Fruit fly (Drosophila melanogaster) whole organism, embryonic: Measurements from ENCODE around the gene morgue.

Experiments
- ATbp ChIP-seq: fragments of 200-800 bp; sonication (Bioruptor generic); optimal IDR thresholded peaks from 2 replicates; lab custom pipeline; 2017; ENCODE audit warnings: missing biosample characterization, mild to moderate bottlenecking, missing genetic modification characterization, missing genetic modification reagents
- Bgb ChIP-seq: fragments of 200-800 bp; sonication (Bioruptor generic); IDR thresholded peaks from 2 replicates; pipeline ENCODE4 v1.3.6; 2022; ENCODE audit warnings: missing biosample characterization, missing genetic modification characterization; ENCODE audit not compliant: partially characterized antibody
- CG10147 ChIP-seq: fragments of 200-800 bp; sonication (Bioruptor generic); optimal IDR thresholded peaks from 2 replicates; lab custom pipeline; 2019; ENCODE audit warnings: missing biosample characterization, mild to moderate bottlenecking, missing genetic modification characterization, moderate library complexity
- CG11560 ChIP-seq: fragments of 200-800 bp; sonication (Bioruptor generic); IDR thresholded peaks from 3 replicates; pipeline ENCODE4 v1.3.6; 2022; ENCODE audit warnings: missing biosample characterization, missing genetic modification characterization
- CG11695 ChIP-seq: fragments of 200-800 bp; sonication (Bioruptor generic); IDR thresholded peaks from 3 replicates; pipeline ENCODE4 v1.3.6; 2022; ENCODE audit warnings: missing biosample characterization, missing genetic modification characterization
- CG1529 ChIP-seq: fragments of 200-800 bp; sonication (Bioruptor generic); optimal IDR thresholded peaks from 3 replicates; lab custom pipeline; 2018; ENCODE audit warnings: missing biosample characterization, missing genetic modification characterization
- CG15479 ChIP-seq: fragments of 200-800 bp; sonication (Bioruptor generic); optimal IDR thresholded peaks from 3 replicates; lab custom pipeline; 2019; ENCODE audit warnings: missing biosample characterization, mild to moderate bottlenecking, missing genetic modification characterization, moderate library complexity
- CG1602 ChIP-seq: fragments of 200-800 bp; sonication (Bioruptor generic); optimal IDR thresholded peaks from 3 replicates; lab custom pipeline; 2016; ENCODE audit warnings: missing biosample characterization, missing genetic modification characterization
- CG17912 ChIP-seq: fragments of 200-800 bp; sonication (Bioruptor generic); optimal IDR thresholded peaks from 2 replicates; lab custom pipeline; 2018; ENCODE audit warnings: missing biosample characterization, mild to moderate bottlenecking, missing genetic modification characterization
- CG1832 ChIP-seq: fragments of 200-800 bp; sonication (Bioruptor generic); optimal IDR thresholded peaks from 2 replicates; lab custom pipeline; 2017; ENCODE audit warnings: missing biosample characterization, mild to moderate bottlenecking, missing genetic modification characterization, inconsistent platforms
- CG2199 ChIP-seq: fragments of 200-800 bp; sonication (Bioruptor generic); IDR thresholded peaks from 3 replicates; pipeline ENCODE4 v1.3.6; 2022; ENCODE audit warnings: missing biosample characterization, missing genetic modification characterization
- CG30431 ChIP-seq: fragments of 200-800 bp; sonication (Bioruptor generic); optimal IDR thresholded peaks from 2 replicates; lab custom pipeline; 2017; ENCODE audit warnings: missing biosample characterization, missing genetic modification characterization
- CG31224 ChIP-seq: fragments of 200-800 bp; sonication (Bioruptor generic); IDR thresholded peaks from 2 replicates; pipeline ENCODE4 v1.3.6; 2022; ENCODE audit warnings: missing biosample characterization, missing genetic modification characterization
- CG31441 ChIP-seq: fragments of 200-800 bp; sonication (Bioruptor generic); IDR thresholded peaks from 2 replicates; pipeline ENCODE4 v1.3.6; 2022; ENCODE audit warnings: missing biosample characterization, missing genetic modification characterization
- CG4424 ChIP-seq: fragments of 200-800 bp; sonication (Bioruptor generic); optimal IDR thresholded peaks from 3 replicates; lab custom pipeline; 2016; ENCODE audit warnings: missing biosample characterization, missing genetic modification characterization
- CG4730 ChIP-seq: fragments of 200-800 bp; sonication (Bioruptor generic); IDR thresholded peaks from 2 replicates; pipeline ENCODE4 v1.3.6; 2022; ENCODE audit warnings: missing biosample characterization, missing genetic modification characterization
- CG6854 ChIP-seq: fragments of 200-800 bp; sonication (Bioruptor generic); optimal IDR thresholded peaks from 3 replicates; lab custom pipeline; 2017; ENCODE audit warnings: missing biosample characterization, mild to moderate bottlenecking, missing genetic modification characterization
- CG7786 ChIP-seq: fragments of 200-800 bp; sonication (Bioruptor generic); optimal IDR thresholded peaks from 2 replicates; lab custom pipeline; 2016; ENCODE audit warnings: missing biosample characterization, missing genetic modification characterization
- CG8281 ChIP-seq: fragments of 200-800 bp; sonication (Bioruptor generic); optimal IDR thresholded peaks from 2 replicates; lab custom pipeline; 2018; ENCODE audit warnings: missing biosample characterization, mild to moderate bottlenecking, missing genetic modification characterization, moderate library complexity
- CG8359 ChIP-seq: fragments of 200-800 bp; sonication (Bioruptor generic); optimal IDR thresholded peaks from 2 replicates; lab custom pipeline; 2017; ENCODE audit warnings: missing biosample characterization, mild to moderate bottlenecking, missing genetic modification characterization, borderline replicate concordance
- CG8944 ChIP-seq: fragments of 200-800 bp; sonication (Bioruptor generic); optimal IDR thresholded peaks from 3 replicates; lab custom pipeline; 2016; ENCODE audit warnings: missing biosample characterization, missing genetic modification characterization
- CTCF ChIP-seq: fragments of 200-800 bp; sonication (Bioruptor generic); optimal IDR thresholded peaks from 2 replicates; lab custom pipeline; 2017; ENCODE audit warnings: missing biosample characterization, mild to moderate bottlenecking, missing genetic modification characterization, moderate library complexity
- Dref ChIP-seq: fragments of 200-800 bp; sonication (Bioruptor generic); IDR thresholded peaks from 2 replicates; pipeline ENCODE4 v1.3.6; 2022; ENCODE audit warnings: missing biosample characterization, missing genetic modification characterization
- E2f2 ChIP-seq: fragments of 200-800 bp; sonication (Bioruptor generic); IDR thresholded peaks from 2 replicates; pipeline ENCODE4 v1.3.6; 2022; ENCODE audit warnings: missing biosample characterization, missing genetic modification characterization
- Ets97D ChIP-seq: fragments of 200-800 bp; sonication (Bioruptor generic); optimal IDR thresholded peaks from 3 replicates; lab custom pipeline; 2016; ENCODE audit warnings: missing biosample characterization, missing genetic modification characterization
- HLH4C ChIP-seq: fragments of 200-800 bp; sonication (Bioruptor generic); IDR thresholded peaks from 3 replicates; pipeline ENCODE4 v1.3.6; 2022; ENCODE audit warnings: missing biosample characterization, missing genetic modification characterization; ENCODE audit not compliant: partially characterized antibody
- Hr3 ChIP-seq: fragments of 200-800 bp; sonication (Bioruptor generic); optimal IDR thresholded peaks from 3 replicates; lab custom pipeline; 2016; ENCODE audit warnings: missing biosample characterization, missing genetic modification characterization
- Myb ChIP-seq: fragments of 200-800 bp; sonication (Bioruptor generic); optimal IDR thresholded peaks from 2 replicates; lab custom pipeline; 2016; ENCODE audit warnings: missing biosample characterization, missing genetic modification characterization
- Scr ChIP-seq: fragments of 200-800 bp; sonication (Bioruptor generic); IDR thresholded peaks from 2 replicates; pipeline ENCODE4 v1.3.6; 2022; ENCODE audit warnings: missing biosample characterization, missing genetic modification characterization; ENCODE audit not compliant: partially characterized antibody
- Sin3A ChIP-seq: fragments of >200 bp; optimal IDR thresholded peaks from 2 replicates; lab custom pipeline; 2018
- Vsx1 ChIP-seq: fragments of 200-800 bp; sonication (Bioruptor generic); optimal IDR thresholded peaks from 2 replicates; lab custom pipeline; 2017; ENCODE audit warnings: missing biosample characterization, mild to moderate bottlenecking, missing genetic modification characterization, missing genetic modification reagents
- Xbp1 ChIP-seq: fragments of 200-800 bp; sonication (Bioruptor generic); optimal IDR thresholded peaks from 3 replicates; lab custom pipeline; 2016; ENCODE audit warnings: missing biosample characterization, mild to moderate bottlenecking, missing genetic modification characterization
- amos ChIP-seq: fragments of 200-800 bp; sonication (Bioruptor generic); IDR thresholded peaks from 2 replicates; pipeline ENCODE4 v1.3.6; 2022; ENCODE audit warnings: missing biosample characterization, missing genetic modification characterization; ENCODE audit not compliant: partially characterized antibody
- bab2 ChIP-seq: fragments of 200-800 bp; sonication (Bioruptor generic); optimal IDR thresholded peaks from 2 replicates; lab custom pipeline; 2016; ENCODE audit warnings: missing biosample characterization, missing genetic modification characterization
- chinmo ChIP-seq: fragments of 200-800 bp; sonication (Bioruptor generic); IDR thresholded peaks from 4 replicates; pipeline ENCODE4 v1.3.6; 2022; ENCODE audit warnings: missing biosample characterization, missing genetic modification characterization; ENCODE audit not compliant: partially characterized antibody
- exex ChIP-seq: fragments of 200-800 bp; sonication (Bioruptor generic); optimal IDR thresholded peaks from 4 replicates; lab custom pipeline; 2018; ENCODE audit warnings: missing biosample characterization, mild to moderate bottlenecking, missing genetic modification characterization, moderate library complexity
- ftz-f1 ChIP-seq: fragments of 200-800 bp; sonication (Bioruptor generic); optimal IDR thresholded peaks from 2 replicates; lab custom pipeline; 2016; ENCODE audit warnings: missing biosample characterization, missing genetic modification characterization
- grn ChIP-seq: fragments of 200-800 bp; sonication (Bioruptor generic); optimal IDR thresholded peaks from 3 replicates; lab custom pipeline; 2017; ENCODE audit warnings: missing biosample characterization, missing genetic modification characterization
- jing ChIP-seq: fragments of 200-800 bp; sonication (Bioruptor generic); optimal IDR thresholded peaks from 2 replicates; lab custom pipeline; 2018; ENCODE audit warnings: missing biosample characterization, mild to moderate bottlenecking, missing genetic modification characterization
- kah ChIP-seq: fragments of 200-800 bp; sonication (Bioruptor generic); optimal IDR thresholded peaks from 2 replicates; lab custom pipeline; 2018; ENCODE audit warnings: missing biosample characterization, mild to moderate bottlenecking, missing genetic modification characterization
- kay ChIP-seq: fragments of 200-800 bp; sonication (Bioruptor generic); optimal IDR thresholded peaks from 2 replicates; lab custom pipeline; 2016; ENCODE audit warnings: missing biosample characterization, missing genetic modification characterization
- kni ChIP-seq: fragments of 200-800 bp; sonication (Bioruptor generic); optimal IDR thresholded peaks from 3 replicates; lab custom pipeline; 2017; ENCODE audit warnings: mild to moderate bottlenecking, missing biosample characterization, missing genetic modification reagents, missing genetic modification characterization
- lab ChIP-seq: fragments of 200-800 bp; sonication (Bioruptor generic); optimal IDR thresholded peaks from 3 replicates; lab custom pipeline; 2017; ENCODE audit warnings: missing biosample characterization, missing genetic modification characterization, mild to moderate bottlenecking, moderate library complexity, missing genetic modification reagents
- mam ChIP-seq: fragments of 200-800 bp; sonication (Bioruptor generic); optimal IDR thresholded peaks from 3 replicates; lab custom pipeline; 2016; ENCODE audit warnings: missing biosample characterization, missing genetic modification characterization
- pum ChIP-seq: fragments of 200-800 bp; sonication (Bioruptor generic); optimal IDR thresholded peaks from 2 replicates; lab custom pipeline; 2016; ENCODE audit warnings: missing biosample characterization, missing genetic modification characterization
- sens-2 ChIP-seq: fragments of 200-800 bp; sonication (Bioruptor generic); IDR thresholded peaks from 2 replicates; pipeline ENCODE4 v1.3.6; 2022; ENCODE audit warnings: missing biosample characterization, missing genetic modification characterization
- seq ChIP-seq: fragments of 200-800 bp; sonication (Bioruptor generic); IDR thresholded peaks from 2 replicates; pipeline ENCODE4 v1.3.6; 2022; ENCODE audit warnings: missing biosample characterization, missing genetic modification characterization
- shn ChIP-seq: fragments of 200-800 bp; sonication (Bioruptor generic); optimal IDR thresholded peaks from 3 replicates; lab custom pipeline; 2016; ENCODE audit warnings: missing biosample characterization, missing genetic modification characterization
- sim ChIP-seq: fragments of 200-800 bp; sonication (Bioruptor generic); IDR thresholded peaks from 2 replicates; pipeline ENCODE4 v1.3.6; 2022; ENCODE audit warnings: missing biosample characterization, missing genetic modification characterization
- unc-4 ChIP-seq: fragments of 200-800 bp; sonication (Bioruptor generic); IDR thresholded peaks from 2 replicates; pipeline ENCODE4 v1.3.6; 2022; ENCODE audit warnings: missing biosample characterization, missing genetic modification characterization; ENCODE audit not compliant: partially characterized antibody
- vnd ChIP-seq: fragments of 200-800 bp; sonication (Bioruptor generic); IDR thresholded peaks from 3 replicates; pipeline ENCODE4 v1.3.6; 2022; ENCODE audit warnings: missing biosample characterization, missing genetic modification characterization; ENCODE audit not compliant: partially characterized antibody

morgue gene

DNA sequence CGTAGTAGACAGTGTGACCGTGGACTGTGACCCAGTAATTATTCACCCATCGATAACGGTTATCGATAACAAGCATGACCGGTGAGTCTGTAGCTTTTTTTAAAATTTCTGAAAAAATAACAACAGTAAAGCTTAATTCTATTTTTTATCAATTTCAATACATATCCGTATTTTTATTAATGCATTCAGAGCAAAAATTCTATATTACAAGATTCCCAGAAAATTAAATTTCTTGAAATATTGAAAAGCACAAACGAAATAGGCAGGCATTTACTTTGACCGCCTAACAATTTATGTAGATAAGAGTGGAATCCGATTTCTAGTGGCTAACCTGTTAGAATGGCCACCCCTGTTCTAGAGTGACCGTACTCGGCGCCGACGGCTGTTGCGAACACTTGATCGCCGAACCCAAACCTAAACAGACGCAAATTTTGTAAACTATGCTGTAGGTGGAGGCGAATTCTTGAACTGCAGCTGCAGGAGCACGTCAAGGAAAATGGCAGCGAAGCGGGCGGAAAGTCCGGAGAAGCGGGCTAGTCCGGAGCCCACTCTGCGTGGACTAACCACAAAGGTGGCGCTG is 50.5 kb downstream of the morgue start, which contains the start of gene CG3652 (continued):
- TF ChIP-seq CG10147 (no peak), CG30431 (GFP tag; lab: Kevin White, UChicago) (no peak), vnd (no peak), Myb (GFP tag; lab: Kevin White, UChicago) (peak; percentile 68), CG17912 (no peak), CG6854 (GFP tag; lab: Kevin White, UChicago) (no peak), CG1529 (GFP tag; lab: Kevin White, UChicago) (no peak), Xbp1 (peak; percentile 49), CG8944 (GFP tag; lab: Kevin White, UChicago) (no peak), Sin3A (lab: Kevin White, UChicago) (peak; percentile 84), amos (peak; percentile 43), ftz-f1 (GFP tag; lab: Kevin White, UChicago) (no peak), Ets97D (GFP tag; lab: Kevin White, UChicago) (peak; percentile 58), pum (GFP tag; lab: Kevin White, UChicago) (peak; percentile 35), Vsx1 (GFP tag; lab: Kevin White, UChicago) (no peak), HLH4C (GFP tag; lab: Robert Waterston, UW) (peak; percentile 54), CG4424 (GFP tag; lab: Kevin White, UChicago) (no peak), chinmo (GFP tag; lab: Robert Waterston, UW) (0 out of 4 replicates have a peak, but pooled peaks have one; percentile 21), CG8281 (tag; lab: Kevin White, UChicago) (no peak), mam (GFP tag; lab: Kevin White, UChicago) (peak; percentile 36), Hr3 (GFP tag; lab: Kevin White, UChicago) (peak; percentile 30), CG31224 (GFP tag; lab: Robert Waterston, UW) (no peak), sens-2 (GFP tag; lab: Robert Waterston, UW) (no peak), CG1832 (GFP tag; lab: Kevin White, UChicago) (no peak), CG2199 (no peak), CG31441 (GFP tag; lab: Robert Waterston, UW) (no peak), sim (GFP tag; lab: Robert Waterston, UW) (no peak), bab2 (GFP tag; lab: Kevin White, UChicago) (peak; percentile 23), ATbp (GFP tag; lab: Kevin White, UChicago) (no peak), grn (GFP tag; lab: Kevin White, UChicago) (no peak), E2f2 (GFP tag; lab: Robert Waterston, UW) (peak; percentile 72), CG8359 (GFP tag; lab: Kevin White, UChicago) (no peak), CG1602 (GFP tag; lab: Kevin White, UChicago) (no peak), kni (GFP tag; lab: Kevin White, UChicago) (no peak), CTCF (peak; percentile 60), CG4730 (GFP tag; lab: Robert Waterston, UW) (no peak), CG7786 (GFP tag; lab: Kevin White, UChicago) (peak; percentile 23), exex (no peak), kah (GFP tag; lab: Kevin White, UChicago) (no peak), CG11560 (tag; lab: Robert Waterston, UW) (no peak), kay (GFP tag; lab: Kevin White, UChicago) (peak; percentile 33), unc-4 (GFP tag; lab: Robert Waterston, UW) (peak; percentile 46; the same call in 1 of the 2 replicates), jing (GFP tag; lab: Kevin White, UChicago) (no peak), shn (GFP tag; lab: Kevin White, UChicago) (no peak), Scr (peak; percentile 60), Dref (GFP tag; lab: Robert Waterston, UW) (peak; percentile 75), seq (GFP tag; lab: Robert Waterston, UW) (no peak), CG15479 (GFP tag; lab: Kevin White, UChicago) (no peak), Bgb (peak; percentile 29; the same call in 1 of the 2 replicates), lab (GFP tag; lab: Kevin White, UChicago) (no peak), CG11695 (GFP tag; lab: Robert Waterston, UW) (no peak)
